Fruit fly (Drosophila melanogaster) whole organism, embryonic: ENCODE data around the gene Rrp1.

Experiments
- Asciz ChIP-seq: fragments of 200-800 bp; sonication (Bioruptor generic); optimal IDR thresholded peaks from 2 replicates; lab custom pipeline; 2017; ENCODE audit warnings: missing biosample characterization, mild to moderate bottlenecking, missing genetic modification characterization, missing genetic modification reagents
- CG10366 ChIP-seq: fragments of 200-800 bp; sonication (Bioruptor generic); IDR thresholded peaks from 2 replicates; pipeline ENCODE4 v1.3.6; 2022; ENCODE audit warnings: missing biosample characterization, missing genetic modification characterization
- CG13287 ChIP-seq: fragments of 200-800 bp; sonication (Bioruptor generic); IDR thresholded peaks from 2 replicates; pipeline ENCODE4 v1.3.6; 2022; ENCODE audit warnings: missing biosample characterization, missing genetic modification characterization; ENCODE audit not compliant: partially characterized antibody
- CG13296 ChIP-seq: fragments of 200-800 bp; sonication (Bioruptor generic); optimal IDR thresholded peaks from 3 replicates; lab custom pipeline; 2018; ENCODE audit warnings: missing biosample characterization, mild to moderate bottlenecking, missing genetic modification characterization
- CG13624 ChIP-seq: fragments of 200-800 bp; sonication (Bioruptor generic); optimal IDR thresholded peaks from 2 replicates; lab custom pipeline; 2016; ENCODE audit warnings: missing biosample characterization, missing genetic modification characterization
- CG13894 ChIP-seq: fragments of 200-800 bp; sonication (Bioruptor generic); optimal IDR thresholded peaks from 3 replicates; lab custom pipeline; 2018; ENCODE audit warnings: missing biosample characterization, mild to moderate bottlenecking, missing genetic modification characterization, moderate library complexity
- CG17361 ChIP-seq: fragments of 200-800 bp; sonication (Bioruptor generic); IDR thresholded peaks from 3 replicates; pipeline ENCODE4 v1.3.6; 2022; ENCODE audit warnings: missing biosample characterization, missing genetic modification characterization
- CG2712 ChIP-seq: fragments of 200-800 bp; optimal IDR thresholded peaks from 3 replicates; lab custom pipeline; 2019; ENCODE audit warnings: missing biosample characterization, mild to moderate bottlenecking, missing genetic modification characterization, moderate library complexity
- CG3065 ChIP-seq: fragments of 200-800 bp; sonication (Bioruptor generic); optimal IDR thresholded peaks from 2 replicates; lab custom pipeline; 2016; ENCODE audit warnings: missing biosample characterization, missing genetic modification characterization
- CG31224 ChIP-seq: fragments of 200-800 bp; sonication (Bioruptor generic); IDR thresholded peaks from 2 replicates; pipeline ENCODE4 v1.3.6; 2022; ENCODE audit warnings: missing biosample characterization, missing genetic modification characterization
- CG31441 ChIP-seq: fragments of 200-800 bp; sonication (Bioruptor generic); IDR thresholded peaks from 2 replicates; pipeline ENCODE4 v1.3.6; 2022; ENCODE audit warnings: missing biosample characterization, missing genetic modification characterization
- CG3163 ChIP-seq: fragments of 200-800 bp; sonication (Bioruptor generic); optimal IDR thresholded peaks from 3 replicates; lab custom pipeline; 2016; ENCODE audit warnings: missing biosample characterization, missing genetic modification characterization
- CG6854 ChIP-seq: fragments of 200-800 bp; sonication (Bioruptor generic); optimal IDR thresholded peaks from 3 replicates; lab custom pipeline; 2017; ENCODE audit warnings: missing biosample characterization, mild to moderate bottlenecking, missing genetic modification characterization
- CG7928 ChIP-seq: fragments of 200-800 bp; sonication (Bioruptor generic); optimal IDR thresholded peaks from 2 replicates; lab custom pipeline; 2017; ENCODE audit warnings: missing biosample characterization, mild to moderate bottlenecking, missing genetic modification characterization
- CG9609 ChIP-seq: fragments of 200-800 bp; sonication (Bioruptor generic); optimal IDR thresholded peaks from 3 replicates; lab custom pipeline; 2016; ENCODE audit warnings: missing biosample characterization, missing genetic modification characterization
- Camta ChIP-seq: fragments of 200-800 bp; sonication (Bioruptor generic); optimal IDR thresholded peaks from 2 replicates; lab custom pipeline; 2016; ENCODE audit warnings: missing biosample characterization, missing genetic modification characterization
- CoRest ChIP-seq: fragments of 200-800 bp; sonication (Bioruptor generic); optimal IDR thresholded peaks from 3 replicates; lab custom pipeline; 2018; ENCODE audit warnings: missing biosample characterization, mild to moderate bottlenecking, missing genetic modification characterization, moderate library complexity
- D19A ChIP-seq: fragments of 200-800 bp; optimal IDR thresholded peaks from 3 replicates; lab custom pipeline; 2019; ENCODE audit warnings: missing biosample characterization, mild to moderate bottlenecking, missing genetic modification characterization, moderate library complexity
- E2f1 ChIP-seq: fragments of 200-800 bp; sonication (Bioruptor generic); IDR thresholded peaks from 2 replicates; pipeline ENCODE4 v1.3.6; 2022; ENCODE audit warnings: missing biosample characterization, missing genetic modification characterization
- HLH54F ChIP-seq: fragments of 200-800 bp; sonication (Bioruptor generic); optimal IDR thresholded peaks from 3 replicates; lab custom pipeline; 2016; ENCODE audit warnings: missing biosample characterization, missing genetic modification characterization
- HLHmδ ChIP-seq: fragments of 200-800 bp; sonication (Bioruptor generic); optimal IDR thresholded peaks from 2 replicates; lab custom pipeline; 2018; ENCODE audit warnings: missing biosample characterization, mild to moderate bottlenecking, missing genetic modification characterization, moderate library complexity
- Hand ChIP-seq: fragments of 200-800 bp; sonication (Bioruptor generic); optimal IDR thresholded peaks from 2 replicates; lab custom pipeline; 2017; ENCODE audit warnings: mild to moderate bottlenecking, missing biosample characterization, missing genetic modification reagents, missing genetic modification characterization
- Hr78 ChIP-seq, 2 experiments: fragments of 200-800 bp in 1 of 2; fragments of >200 bp in 1 of 2; sonication (Bioruptor generic) in 1 of 2; optimal IDR thresholded peaks; 2 replicates each; lab custom pipeline; 2017 to 2019; ENCODE audit warnings: missing biosample characterization in 2 of 2, missing genetic modification characterization in 2 of 2, mild to moderate bottlenecking in 1 of 2, moderate library complexity in 1 of 2
- Opbp ChIP-seq: fragments of 200-800 bp; sonication (Bioruptor generic); IDR thresholded peaks from 3 replicates; pipeline ENCODE4 v1.3.6; 2022; ENCODE audit warnings: missing biosample characterization, missing genetic modification characterization; ENCODE audit not compliant: partially characterized antibody
- Ravus ChIP-seq: fragments of 200-800 bp; sonication (Bioruptor generic); IDR thresholded peaks from 2 replicates; pipeline ENCODE4 v1.3.6; 2022; ENCODE audit warnings: missing biosample characterization, missing genetic modification characterization
- Six4 ChIP-seq: fragments of 200-800 bp; sonication (Bioruptor generic); optimal IDR thresholded peaks from 2 replicates; lab custom pipeline; 2016; ENCODE audit warnings: missing biosample characterization, missing genetic modification characterization
- Ssrp ChIP-seq: fragments of 200-800 bp; sonication (Bioruptor generic); optimal IDR thresholded peaks from 2 replicates; lab custom pipeline; 2018; ENCODE audit warnings: missing biosample characterization, mild to moderate bottlenecking, missing genetic modification characterization, moderate library complexity
- Stat92E ChIP-seq, 3 experiments: fragments of >200 bp in 2 of 3; fragments of 200-800 bp in 1 of 3; sonication (Bioruptor generic) in 1 of 3; optimal IDR thresholded peaks; 2 replicates each; lab custom pipeline; 2017 to 2019; ENCODE audit warnings: missing biosample characterization in 3 of 3, missing genetic modification characterization in 3 of 3, mild to moderate bottlenecking in 1 of 3, moderate library complexity in 1 of 3
- ap ChIP-seq: fragments of 200-800 bp; sonication (Bioruptor generic); IDR thresholded peaks from 2 replicates; pipeline ENCODE4 v1.3.6; 2022; ENCODE audit warnings: missing biosample characterization, missing genetic modification characterization
- az2 ChIP-seq: fragments of 200-800 bp; sonication (Bioruptor generic); optimal IDR thresholded peaks from 3 replicates; lab custom pipeline; 2016; ENCODE audit warnings: missing biosample characterization, missing genetic modification characterization
- chinmo ChIP-seq: fragments of 200-800 bp; sonication (Bioruptor generic); IDR thresholded peaks from 4 replicates; pipeline ENCODE4 v1.3.6; 2022; ENCODE audit warnings: missing biosample characterization, missing genetic modification characterization; ENCODE audit not compliant: partially characterized antibody
- ci ChIP-seq: fragments of 200-800 bp; sonication (Bioruptor generic); IDR thresholded peaks from 3 replicates; pipeline ENCODE4 v1.3.6; 2022; ENCODE audit warnings: missing biosample characterization, missing genetic modification characterization
- cwo ChIP-seq: fragments of 200-800 bp; sonication (Bioruptor generic); optimal IDR thresholded peaks from 3 replicates; lab custom pipeline; 2017; ENCODE audit warnings: missing biosample characterization, missing genetic modification characterization, mild to moderate bottlenecking, moderate library complexity, missing genetic modification reagents
- exex ChIP-seq: fragments of 200-800 bp; sonication (Bioruptor generic); optimal IDR thresholded peaks from 4 replicates; lab custom pipeline; 2018; ENCODE audit warnings: missing biosample characterization, mild to moderate bottlenecking, missing genetic modification characterization, moderate library complexity
- fd102C ChIP-seq: fragments of 200-800 bp; sonication (Bioruptor generic); optimal IDR thresholded peaks from 2 replicates; lab custom pipeline; 2018; ENCODE audit warnings: missing biosample characterization, mild to moderate bottlenecking, missing genetic modification characterization, moderate library complexity
- ftz-f1 ChIP-seq: fragments of 200-800 bp; sonication (Bioruptor generic); optimal IDR thresholded peaks from 2 replicates; lab custom pipeline; 2016; ENCODE audit warnings: missing biosample characterization, missing genetic modification characterization
- gcm ChIP-seq: fragments of 200-800 bp; sonication (Bioruptor generic); optimal IDR thresholded peaks from 2 replicates; lab custom pipeline; 2019; ENCODE audit warnings: missing biosample characterization, mild to moderate bottlenecking, missing genetic modification characterization, moderate library complexity
- grn ChIP-seq: fragments of 200-800 bp; sonication (Bioruptor generic); optimal IDR thresholded peaks from 3 replicates; lab custom pipeline; 2017; ENCODE audit warnings: missing biosample characterization, missing genetic modification characterization
- gsb ChIP-seq: fragments of 200-800 bp; sonication (Bioruptor generic); IDR thresholded peaks from 2 replicates; pipeline ENCODE4 v1.3.6; 2022; ENCODE audit warnings: missing biosample characterization, missing genetic modification characterization
- nom ChIP-seq: fragments of 200-800 bp; sonication (Bioruptor generic); optimal IDR thresholded peaks from 2 replicates; lab custom pipeline; 2017; ENCODE audit warnings: missing biosample characterization, missing genetic modification characterization, mild to moderate bottlenecking, moderate library complexity, missing genetic modification reagents
- oc ChIP-seq: fragments of 200-800 bp; sonication (Bioruptor generic); optimal IDR thresholded peaks from 2 replicates; lab custom pipeline; 2018; ENCODE audit warnings: missing biosample characterization, mild to moderate bottlenecking, missing genetic modification characterization, moderate library complexity
- p53 ChIP-seq: fragments of 200-800 bp; sonication (Bioruptor generic); optimal IDR thresholded peaks from 2 replicates; lab custom pipeline; 2016; ENCODE audit warnings: missing biosample characterization, missing genetic modification characterization
- phol ChIP-seq: fragments of 200-800 bp; sonication (Bioruptor generic); optimal IDR thresholded peaks from 3 replicates; lab custom pipeline; 2018; ENCODE audit warnings: missing biosample characterization, mild to moderate bottlenecking, missing genetic modification characterization, moderate library complexity
- sna ChIP-seq: fragments of 200-800 bp; sonication (Bioruptor generic); IDR thresholded peaks from 2 replicates; pipeline ENCODE4 v1.3.6; 2022; ENCODE audit warnings: missing biosample characterization, missing genetic modification characterization; ENCODE audit not compliant: partially characterized antibody
- tna ChIP-seq: fragments of 200-800 bp; sonication (Bioruptor generic); IDR thresholded peaks from 2 replicates; pipeline ENCODE4 v1.3.6; 2022; ENCODE audit warnings: missing biosample characterization, missing genetic modification characterization; ENCODE audit not compliant: partially characterized antibody
- trh ChIP-seq: fragments of 200-800 bp; sonication (Bioruptor generic); optimal IDR thresholded peaks from 2 replicates; lab custom pipeline; 2016; ENCODE audit warnings: missing biosample characterization, missing genetic modification characterization
- unpg ChIP-seq: fragments of 200-800 bp; sonication (Bioruptor generic); optimal IDR thresholded peaks from 3 replicates; lab custom pipeline; 2018; ENCODE audit warnings: missing biosample characterization, mild to moderate bottlenecking, missing genetic modification characterization, moderate library complexity
- yki ChIP-seq: fragments of >200 bp; optimal IDR thresholded peaks from 3 replicates; lab custom pipeline; 2018

Rrp1 gene

dm6 chr2L:2987681-2988381, 15.5 kb upstream of the Rrp1 start, which contains the start of the genes Chd1 and Bem46 (continued):
- peak; percentile 78 for TF ChIP-seq CG10366 (GFP tag; lab: Robert Waterston, UW)
- TF ChIP-seq Hand (GFP tag; lab: Kevin White, UChicago), result peak; percentile 61
- TF ChIP-seq chinmo (GFP tag; lab: Robert Waterston, UW), result 0 out of 4 replicates have a peak, but pooled peaks have one; percentile 40
- TF ChIP-seq CG31441, result no peak; the same call in 1 of the 2 replicates
- TF ChIP-seq grn, result no peak
- peak; percentile 84 for TF ChIP-seq CG13296 (GFP tag; lab: Kevin White, UChicago)
- TF ChIP-seq yki (lab: Kevin White, UChicago), result no peak
- peak; percentile 63 for TF ChIP-seq CG13624 (GFP tag; lab: Kevin White, UChicago)
- TF ChIP-seq Ravus (GFP tag; lab: Robert Waterston, UW), result peak; percentile 25
- TF ChIP-seq D19A (tag; lab: Kevin White, UChicago), result no peak
- peak; percentile 82 for TF ChIP-seq gcm (GFP tag; lab: Kevin White, UChicago)
- peak; percentile 74; the same call in 1 of the 2 replicates for TF ChIP-seq ap
- no peak for TF ChIP-seq CG6854
- TF ChIP-seq tna (GFP tag; lab: Robert Waterston, UW), result no peak
- peak; percentile 96 for TF ChIP-seq CG17361 (GFP tag; lab: Robert Waterston, UW)
- TF ChIP-seq CG7928 (GFP tag; lab: Kevin White, UChicago), result peak; percentile 38
- no peak; the same call in 2 of the 3 replicates for TF ChIP-seq Opbp (GFP tag; lab: Robert Waterston, UW)
- peak; percentile 53 for TF ChIP-seq ftz-f1 (GFP tag; lab: Kevin White, UChicago)
- peak; percentile 23 for TF ChIP-seq Camta (GFP tag; lab: Kevin White, UChicago)
- TF ChIP-seq HLHmδ (GFP tag; lab: Kevin White, UChicago), result no peak
- peak; percentile 79 for TF ChIP-seq cwo (GFP tag; lab: Kevin White, UChicago)
- TF ChIP-seq Hr78 (GFP tag; optimal IDR thresholded peaks at IDR 0.05; lab: Kevin White, UChicago), result no peak
- peak; percentile 86 for TF ChIP-seq HLH54F
- no peak for TF ChIP-seq CG13287
- TF ChIP-seq CG9609, result peak; percentile 63
- peak; percentile 88 for TF ChIP-seq az2
- no peak for TF ChIP-seq exex
- no peak for TF ChIP-seq fd102C (GFP tag; lab: Kevin White, UChicago)
- peak; percentile 84 for TF ChIP-seq ci (GFP tag; lab: Robert Waterston, UW)
- peak; percentile 92 for TF ChIP-seq CG2712 (tag; lab: Kevin White, UChicago)
- peak; percentile 61 for TF ChIP-seq CG3065
- TF ChIP-seq Stat92E (GFP tag; optimal IDR thresholded peaks at IDR 0.05; lab: Kevin White, UChicago), result no peak
- peak; percentile 77 for TF ChIP-seq E2f1 (GFP tag; lab: Robert Waterston, UW)
- TF ChIP-seq nom (GFP tag; lab: Kevin White, UChicago), result peak; percentile 32
- peak; percentile 52 for TF ChIP-seq oc
- TF ChIP-seq Asciz, result no peak
- TF ChIP-seq p53 (GFP tag; lab: Kevin White, UChicago), result no peak
- peak; percentile 76 for TF ChIP-seq CG13894
- TF ChIP-seq CoRest (tag; lab: Kevin White, UChicago), result peak; percentile 94
- TF ChIP-seq gsb (GFP tag; lab: Robert Waterston, UW), result peak; percentile 42; the same call in 1 of the 2 replicates
- peak; percentile 81 for TF ChIP-seq trh (GFP tag; lab: Kevin White, UChicago)
- peak; percentile 56 for TF ChIP-seq CG3163 (GFP tag; lab: Kevin White, UChicago)
- peak; percentile 88 for TF ChIP-seq Six4 (GFP tag; lab: Kevin White, UChicago)
- TF ChIP-seq Ssrp (tag; lab: Kevin White, UChicago), result peak; percentile 89
- peak; percentile 80 for TF ChIP-seq unpg
- TF ChIP-seq sna (GFP tag; lab: Robert Waterston, UW), result no peak
- peak; percentile 54; the same call in 1 of the 2 replicates for TF ChIP-seq CG31224 (GFP tag; lab: Robert Waterston, UW)
- peak; percentile 100 for TF ChIP-seq phol (tag; lab: Kevin White, UChicago)
